Worm (Caenorhabditis elegans): ENCODE results near the gene C16C10.2.

DNA sequence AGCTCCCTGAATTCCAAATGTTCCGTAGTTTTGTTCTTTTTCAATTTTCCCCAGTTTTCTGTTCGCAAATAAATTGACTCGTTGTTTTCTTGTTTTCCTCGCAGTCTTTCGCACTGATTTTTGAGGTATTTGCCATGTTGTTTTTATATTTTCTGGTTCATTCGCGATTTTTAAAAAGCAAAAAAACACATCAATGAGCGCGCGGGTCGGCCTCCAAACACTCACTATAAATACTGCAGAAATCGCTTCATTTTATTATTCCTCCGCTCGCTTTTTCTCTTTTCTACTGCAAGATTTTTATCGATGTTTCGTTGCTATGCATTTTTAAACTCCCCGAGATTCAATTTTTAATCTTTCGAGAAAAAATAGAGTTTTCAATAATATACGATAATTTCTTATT is 25.6 kb downstream of the C16C10.2 start:
- TF ChIP-seq flt-1 (GFP tag; IDR thresholded peaks at IDR 0.05) (no peak), ztf-23 (GFP tag; IDR thresholded peaks at IDR 0.05) (no peak), med-1 (GFP tag; optimal IDR thresholded peaks at IDR 0.05; ENCODE audit: insufficient read depth) (no peak), cog-1 (tag; optimal IDR thresholded peaks at IDR 0.05) (no peak)

Data from whole organism, midembryonic.